Fruit fly (Drosophila melanogaster) whole organism, embryonic: ENCODE results near the gene CG11768.
A peak's percentile ranks its signal among the peaks of the same experiment; 100 is the strongest.

Experiments
- Ada2b ChIP-seq: fragments of 200-800 bp; sonication (Bioruptor generic); IDR thresholded peaks from 2 replicates; pipeline ENCODE4 v1.3.6; 2022; ENCODE audit warnings: missing biosample characterization, missing genetic modification characterization
- CG10274 ChIP-seq: fragments of 200-800 bp; sonication (Bioruptor generic); optimal IDR thresholded peaks from 3 replicates; lab custom pipeline; 2017; ENCODE audit warnings: missing biosample characterization, mild to moderate bottlenecking, missing genetic modification characterization
- CG10565 ChIP-seq: fragments of 200-800 bp; sonication (Bioruptor generic); optimal IDR thresholded peaks from 3 replicates; lab custom pipeline; 2016; ENCODE audit warnings: missing biosample characterization, mild to moderate bottlenecking, missing genetic modification characterization
- CG10959 ChIP-seq: fragments of 200-800 bp; sonication (Bioruptor generic); IDR thresholded peaks from 2 replicates; pipeline ENCODE4 v1.3.6; 2022; ENCODE audit warnings: missing biosample characterization, missing genetic modification characterization
- CG12391 ChIP-seq: fragments of 200-800 bp; sonication (Bioruptor generic); optimal IDR thresholded peaks from 3 replicates; lab custom pipeline; 2018; ENCODE audit warnings: missing biosample characterization, mild to moderate bottlenecking, missing genetic modification characterization, moderate library complexity
- CG1603 ChIP-seq: fragments of 200-800 bp; sonication (Bioruptor generic); optimal IDR thresholded peaks from 2 replicates; lab custom pipeline; 2019; ENCODE audit warnings: missing biosample characterization, mild to moderate bottlenecking, missing genetic modification characterization, moderate library complexity
- CG16863 ChIP-seq: fragments of 200-800 bp; sonication (Bioruptor generic); optimal IDR thresholded peaks from 3 replicates; lab custom pipeline; 2016; ENCODE audit warnings: missing biosample characterization, missing genetic modification characterization
- CG17612 ChIP-seq: fragments of 200-800 bp; sonication (Bioruptor generic); IDR thresholded peaks from 2 replicates; pipeline ENCODE4 v1.3.6; 2022; ENCODE audit warnings: missing biosample characterization, missing genetic modification characterization
- CG2116 ChIP-seq: fragments of 200-800 bp; sonication (Bioruptor generic); optimal IDR thresholded peaks from 3 replicates; lab custom pipeline; 2018; ENCODE audit warnings: missing biosample characterization, mild to moderate bottlenecking, missing genetic modification characterization
- CG2129 ChIP-seq: fragments of 200-800 bp; sonication (Bioruptor generic); IDR thresholded peaks from 2 replicates; pipeline ENCODE4 v1.3.6; 2022; ENCODE audit warnings: missing biosample characterization, missing genetic modification characterization; ENCODE audit not compliant: partially characterized antibody
- CG30431 ChIP-seq: fragments of 200-800 bp; sonication (Bioruptor generic); optimal IDR thresholded peaks from 2 replicates; lab custom pipeline; 2017; ENCODE audit warnings: missing biosample characterization, missing genetic modification characterization
- CG3281 ChIP-seq: fragments of 200-800 bp; sonication (Bioruptor generic); optimal IDR thresholded peaks from 3 replicates; lab custom pipeline; 2017; ENCODE audit warnings: missing biosample characterization, mild to moderate bottlenecking, missing genetic modification characterization
- CG3407 ChIP-seq: fragments of 200-800 bp; sonication (Bioruptor generic); optimal IDR thresholded peaks from 2 replicates; lab custom pipeline; 2018; ENCODE audit warnings: missing biosample characterization, mild to moderate bottlenecking, missing genetic modification characterization
- CG6683 ChIP-seq: fragments of 200-800 bp; sonication (Bioruptor generic); optimal IDR thresholded peaks from 2 replicates; lab custom pipeline; 2017; ENCODE audit warnings: missing biosample characterization, mild to moderate bottlenecking, missing genetic modification characterization, missing genetic modification reagents
- CG7372 ChIP-seq: fragments of 200-800 bp; sonication (Bioruptor generic); IDR thresholded peaks from 2 replicates; pipeline ENCODE4 v1.3.6; 2022; ENCODE audit warnings: missing biosample characterization, missing genetic modification characterization
- CG7928 ChIP-seq: fragments of 200-800 bp; sonication (Bioruptor generic); optimal IDR thresholded peaks from 2 replicates; lab custom pipeline; 2017; ENCODE audit warnings: missing biosample characterization, mild to moderate bottlenecking, missing genetic modification characterization
- CG7987 ChIP-seq: fragments of 200-800 bp; sonication (Bioruptor generic); optimal IDR thresholded peaks from 2 replicates; lab custom pipeline; 2018; ENCODE audit warnings: missing biosample characterization, mild to moderate bottlenecking, missing genetic modification characterization, moderate library complexity
- CG8478 ChIP-seq: fragments of >200 bp; optimal IDR thresholded peaks from 2 replicates; lab custom pipeline; 2018
- CG9727 ChIP-seq: fragments of 200-800 bp; sonication (Bioruptor generic); optimal IDR thresholded peaks from 3 replicates; lab custom pipeline; 2017; ENCODE audit warnings: missing biosample characterization, mild to moderate bottlenecking, missing genetic modification characterization
- Camta ChIP-seq: fragments of 200-800 bp; sonication (Bioruptor generic); optimal IDR thresholded peaks from 2 replicates; lab custom pipeline; 2016; ENCODE audit warnings: missing biosample characterization, missing genetic modification characterization
- D19A ChIP-seq: fragments of 200-800 bp; optimal IDR thresholded peaks from 3 replicates; lab custom pipeline; 2019; ENCODE audit warnings: missing biosample characterization, mild to moderate bottlenecking, missing genetic modification characterization, moderate library complexity
- Dad ChIP-seq: fragments of 200-800 bp; sonication (Bioruptor generic); optimal IDR thresholded peaks from 3 replicates; lab custom pipeline; 2016; ENCODE audit warnings: missing biosample characterization, missing genetic modification characterization
- Dbx ChIP-seq: fragments of 200-800 bp; sonication (Bioruptor generic); IDR thresholded peaks from 3 replicates; pipeline ENCODE4 v1.3.6; 2022; ENCODE audit warnings: missing biosample characterization, missing genetic modification characterization
- Dfd ChIP-seq, 2 experiments: fragments of >200 bp; optimal IDR thresholded peaks; 2 replicates each; lab custom pipeline; 2017; ENCODE audit warnings: missing biosample characterization in 2 of 2, missing genetic modification characterization in 2 of 2
- Dip2 ChIP-seq: fragments of 200-800 bp; sonication (Bioruptor generic); IDR thresholded peaks from 2 replicates; pipeline ENCODE4 v1.3.6; 2022; ENCODE audit warnings: missing biosample characterization, missing genetic modification characterization
- H15 ChIP-seq: fragments of 200-800 bp; sonication (Bioruptor generic); IDR thresholded peaks from 3 replicates; pipeline ENCODE4 v1.3.6; 2022; ENCODE audit warnings: missing biosample characterization, missing genetic modification characterization
- MTF-1 ChIP-seq: fragments of 200-800 bp; sonication (Bioruptor generic); optimal IDR thresholded peaks from 2 replicates; lab custom pipeline; 2018; ENCODE audit warnings: missing biosample characterization, mild to moderate bottlenecking, missing genetic modification characterization, borderline replicate concordance
- Max ChIP-seq: fragments of 200-800 bp; sonication (Bioruptor generic); optimal IDR thresholded peaks from 2 replicates; lab custom pipeline; 2016; ENCODE audit warnings: missing biosample characterization, mild to moderate bottlenecking, missing genetic modification characterization
- NC2β ChIP-seq: fragments of 200-800 bp; sonication (Bioruptor generic); optimal IDR thresholded peaks from 2 replicates; lab custom pipeline; 2016; ENCODE audit warnings: missing biosample characterization, missing genetic modification characterization
- PHDP ChIP-seq: fragments of 200-800 bp; sonication (Bioruptor generic); optimal IDR thresholded peaks from 3 replicates; lab custom pipeline; 2018; ENCODE audit warnings: missing biosample characterization, mild to moderate bottlenecking, missing genetic modification characterization, moderate library complexity
- Ravus ChIP-seq: fragments of 200-800 bp; sonication (Bioruptor generic); IDR thresholded peaks from 2 replicates; pipeline ENCODE4 v1.3.6; 2022; ENCODE audit warnings: missing biosample characterization, missing genetic modification characterization
- Sox100B ChIP-seq: fragments of 200-800 bp; sonication (Bioruptor generic); optimal IDR thresholded peaks from 3 replicates; lab custom pipeline; 2018; ENCODE audit warnings: missing biosample characterization, mild to moderate bottlenecking, missing genetic modification characterization
- Vsx1 ChIP-seq: fragments of 200-800 bp; sonication (Bioruptor generic); optimal IDR thresholded peaks from 2 replicates; lab custom pipeline; 2017; ENCODE audit warnings: missing biosample characterization, mild to moderate bottlenecking, missing genetic modification characterization, missing genetic modification reagents
- ac ChIP-seq: fragments of 200-800 bp; sonication (Bioruptor generic); optimal IDR thresholded peaks from 3 replicates; lab custom pipeline; 2017; ENCODE audit warnings: missing biosample characterization, mild to moderate bottlenecking, missing genetic modification characterization
- ash1 ChIP-seq: fragments of 200-800 bp; sonication (Bioruptor generic); optimal IDR thresholded peaks from 2 replicates; lab custom pipeline; 2018; ENCODE audit warnings: missing biosample characterization, mild to moderate bottlenecking, missing genetic modification characterization
- caup ChIP-seq: fragments of 200-800 bp; sonication (Bioruptor generic); optimal IDR thresholded peaks from 3 replicates; lab custom pipeline; 2017; ENCODE audit warnings: missing biosample characterization, mild to moderate bottlenecking, missing genetic modification characterization, moderate library complexity; ENCODE audit not compliant: severe bottlenecking
- croc ChIP-seq: fragments of 200-800 bp; sonication (Bioruptor generic); conservative IDR thresholded peaks from 3 replicates; pipeline ENCODE4 v1.3.6; 2022; ENCODE audit warnings: missing biosample characterization, missing genetic modification characterization
- crol ChIP-seq: fragments of 200-800 bp; sonication (Bioruptor generic); IDR thresholded peaks from 2 replicates; pipeline ENCODE4 v1.3.6; 2022; ENCODE audit warnings: missing biosample characterization, missing genetic modification characterization
- en ChIP-seq: fragments of 200-800 bp; sonication (Bioruptor generic); optimal IDR thresholded peaks from 2 replicates; lab custom pipeline; 2016; ENCODE audit warnings: missing biosample characterization, missing genetic modification characterization
- eve ChIP-seq, 2 experiments: fragments of >200 bp; optimal IDR thresholded peaks; 2 replicates each; lab custom pipeline; 2017; ENCODE audit warnings: missing biosample characterization in 2 of 2, missing genetic modification characterization in 2 of 2
- grau ChIP-seq: fragments of 200-800 bp; optimal IDR thresholded peaks from 3 replicates; lab custom pipeline; 2019; ENCODE audit warnings: missing biosample characterization, mild to moderate bottlenecking, missing genetic modification characterization, moderate library complexity
- jing ChIP-seq: fragments of 200-800 bp; sonication (Bioruptor generic); optimal IDR thresholded peaks from 2 replicates; lab custom pipeline; 2018; ENCODE audit warnings: missing biosample characterization, mild to moderate bottlenecking, missing genetic modification characterization
- lola ChIP-seq, 3 experiments: fragments of >200 bp in 2 of 3; fragments of 200-800 bp in 1 of 3; sonication (Bioruptor generic) in 1 of 3; optimal IDR thresholded peaks; 2 replicates each; lab custom pipeline; 2017 to 2019; ENCODE audit warnings: missing biosample characterization in 3 of 3, missing genetic modification characterization in 3 of 3, mild to moderate bottlenecking in 1 of 3, moderate library complexity in 1 of 3
- maf-S ChIP-seq: fragments of 200-800 bp; sonication (Bioruptor generic); optimal IDR thresholded peaks from 2 replicates; lab custom pipeline; 2016; ENCODE audit warnings: missing biosample characterization, missing genetic modification characterization
- nerfin-2 ChIP-seq: fragments of 200-800 bp; sonication (Bioruptor generic); IDR thresholded peaks from 2 replicates; pipeline ENCODE4 v1.3.6; 2022; ENCODE audit warnings: missing biosample characterization, missing genetic modification characterization; ENCODE audit not compliant: partially characterized antibody
- pum ChIP-seq: fragments of 200-800 bp; sonication (Bioruptor generic); optimal IDR thresholded peaks from 2 replicates; lab custom pipeline; 2016; ENCODE audit warnings: missing biosample characterization, missing genetic modification characterization
- sd ChIP-seq: fragments of 200-800 bp; sonication (Bioruptor generic); optimal IDR thresholded peaks from 3 replicates; lab custom pipeline; 2018; ENCODE audit warnings: missing biosample characterization, mild to moderate bottlenecking, missing genetic modification characterization, moderate library complexity
- slbo ChIP-seq: fragments of 200-800 bp; sonication (Bioruptor generic); IDR thresholded peaks from 2 replicates; pipeline ENCODE4 v1.3.6; 2022; ENCODE audit warnings: missing biosample characterization, missing genetic modification characterization
- stc ChIP-seq: fragments of 200-800 bp; sonication (Bioruptor generic); IDR thresholded peaks from 2 replicates; pipeline ENCODE4 v1.3.6; 2022; ENCODE audit warnings: missing biosample characterization, missing genetic modification characterization
- twi ChIP-seq: fragments of 200-800 bp; optimal IDR thresholded peaks from 2 replicates; lab custom pipeline; 2019; ENCODE audit warnings: missing biosample characterization, mild to moderate bottlenecking, missing genetic modification characterization, moderate library complexity
- vvl ChIP-seq: fragments of 200-800 bp; sonication (Bioruptor generic); IDR thresholded peaks from 2 replicates; pipeline ENCODE4 v1.3.6; 2022; ENCODE audit warnings: missing biosample characterization, missing genetic modification characterization
- yki ChIP-seq: fragments of >200 bp; optimal IDR thresholded peaks from 3 replicates; lab custom pipeline; 2018

The CG11768 gene

DNA sequence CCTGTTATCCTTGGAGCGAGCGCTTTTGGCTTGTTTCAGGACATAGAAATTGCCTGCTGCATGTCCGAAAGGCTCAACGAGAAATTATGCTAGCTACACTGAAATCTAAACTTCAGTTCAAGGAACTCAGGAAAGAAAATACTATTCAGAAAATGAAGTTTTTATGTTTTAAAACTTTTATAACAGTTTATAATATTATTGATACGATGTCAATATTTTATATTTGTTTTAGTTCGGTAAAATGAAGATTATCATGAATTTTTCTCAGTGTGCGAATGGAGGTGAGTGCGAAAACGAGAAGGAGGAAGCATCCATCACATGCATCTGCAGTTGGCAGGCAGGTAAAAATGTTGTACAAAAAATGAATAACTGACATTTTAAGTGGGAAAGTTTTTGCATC lies 21.6 kb downstream of the CG11768 start (continued):
- peak; percentile 45 for TF ChIP-seq Camta (GFP tag; lab: Kevin White, UChicago)
- peak; percentile 73 for TF ChIP-seq grau (tag; lab: Kevin White, UChicago)
- no peak for TF ChIP-seq CG10274 (GFP tag; lab: Kevin White, UChicago)
- no peak for TF ChIP-seq maf-S
- TF ChIP-seq CG2116: peak; percentile 13
- TF ChIP-seq ash1 (GFP tag; lab: Kevin White, UChicago): no peak
- no peak for TF ChIP-seq Dip2
- TF ChIP-seq Ravus (GFP tag; lab: Robert Waterston, UW): no peak; the same call in 1 of the 2 replicates
- no peak for TF ChIP-seq CG10565 (GFP tag; lab: Kevin White, UChicago)
- peak in 1 of 2 experiments; percentile 84 for TF ChIP-seq eve (GFP tag; optimal IDR thresholded peaks at IDR 0.05; lab: Kevin White, UChicago)
- TF ChIP-seq Dad: no peak
- TF ChIP-seq CG3407 (GFP tag; lab: Kevin White, UChicago): peak; percentile 44
- peak; percentile 46; the same call in 1 of the 3 replicates for TF ChIP-seq croc (GFP tag; lab: Robert Waterston, UW)
- TF ChIP-seq H15 (GFP tag; lab: Robert Waterston, UW): peak; percentile 36; the same call in 1 of the 3 replicates
- TF ChIP-seq CG3281: peak; percentile 38
- peak; percentile 6 for TF ChIP-seq jing (GFP tag; lab: Kevin White, UChicago)
- peak; percentile 54; the same call in 1 of the 2 replicates for TF ChIP-seq slbo
- TF ChIP-seq Max (GFP tag; lab: Kevin White, UChicago): peak; percentile 65
- peak; percentile 73 for TF ChIP-seq vvl (GFP tag; lab: Robert Waterston, UW)
- TF ChIP-seq Dfd (GFP tag; optimal IDR thresholded peaks at IDR 0.05; lab: Kevin White, UChicago): no peak
- no peak for TF ChIP-seq Vsx1 (GFP tag; lab: Kevin White, UChicago)
- TF ChIP-seq CG12391 (tag; lab: Kevin White, UChicago): peak; percentile 74
- no peak for TF ChIP-seq CG2129
- TF ChIP-seq CG16863 (GFP tag; lab: Kevin White, UChicago): no peak
- TF ChIP-seq PHDP: peak; percentile 76
- no peak for TF ChIP-seq CG7987 (GFP tag; lab: Kevin White, UChicago)
- TF ChIP-seq D19A: peak; percentile 69
- TF ChIP-seq Sox100B: peak; percentile 68
- TF ChIP-seq pum (GFP tag; lab: Kevin White, UChicago): no peak
- no peak for TF ChIP-seq CG8478 (lab: Kevin White, UChicago)
- TF ChIP-seq ac: no peak
- peak; percentile 14 for TF ChIP-seq NC2β (GFP tag; lab: Kevin White, UChicago)
- TF ChIP-seq CG10959 (GFP tag; lab: Robert Waterston, UW): peak; percentile 59; the same call in 1 of the 2 replicates
- TF ChIP-seq CG17612: no peak
- no peak for TF ChIP-seq CG6683 (GFP tag; lab: Kevin White, UChicago)
- peak in 1 of 3 experiments; percentile 65 for TF ChIP-seq lola (GFP tag; optimal IDR thresholded peaks at IDR 0.05; lab: Kevin White, UChicago)
- peak; percentile 47 for TF ChIP-seq MTF-1
- TF ChIP-seq caup: peak; percentile 2
- no peak for TF ChIP-seq twi
- TF ChIP-seq stc (GFP tag; lab: Robert Waterston, UW): peak; percentile 72
- TF ChIP-seq CG7372 (GFP tag; lab: Robert Waterston, UW): no peak
- no peak for TF ChIP-seq crol (GFP tag; lab: Robert Waterston, UW)
- TF ChIP-seq Dbx (GFP tag; lab: Robert Waterston, UW): no peak
- TF ChIP-seq sd (tag; lab: Kevin White, UChicago): no peak
- TF ChIP-seq CG1603 (tag; lab: Kevin White, UChicago): peak; percentile 35
- TF ChIP-seq yki (lab: Kevin White, UChicago): no peak
- TF ChIP-seq CG7928 (GFP tag; lab: Kevin White, UChicago): no peak
- TF ChIP-seq nerfin-2 (GFP tag; lab: Robert Waterston, UW): no peak
- TF ChIP-seq CG30431 (GFP tag; lab: Kevin White, UChicago): peak; percentile 51
- TF ChIP-seq Ada2b: peak; percentile 73
- TF ChIP-seq CG9727 (GFP tag; lab: Kevin White, UChicago): peak; percentile 74
- no peak for TF ChIP-seq en (GFP tag; lab: Kevin White, UChicago)
